Fruit fly (Drosophila melanogaster) whole organism, embryonic: Measurements from ENCODE around the gene CNPYb.

ENCODE experiments used
- CG10274 ChIP-seq: fragments of 200-800 bp; sonication (Bioruptor generic); optimal IDR thresholded peaks from 3 replicates; lab custom pipeline; 2017; ENCODE audit warnings: missing biosample characterization, mild to moderate bottlenecking, missing genetic modification characterization
- CG10543 ChIP-seq: fragments of 200-800 bp; sonication (Bioruptor generic); optimal IDR thresholded peaks from 3 replicates; lab custom pipeline; 2017; ENCODE audit warnings: missing biosample characterization, mild to moderate bottlenecking, missing genetic modification characterization, moderate library complexity
- CG12155 ChIP-seq: fragments of 200-800 bp; sonication (Bioruptor generic); optimal IDR thresholded peaks from 3 replicates; lab custom pipeline; 2016; ENCODE audit warnings: missing biosample characterization, missing genetic modification characterization
- CG14965 ChIP-seq: fragments of 200-800 bp; sonication (Bioruptor generic); optimal IDR thresholded peaks from 2 replicates; lab custom pipeline; 2016; ENCODE audit warnings: missing biosample characterization, missing genetic modification characterization, borderline replicate concordance
- CG2129 ChIP-seq: fragments of 200-800 bp; sonication (Bioruptor generic); IDR thresholded peaks from 2 replicates; pipeline ENCODE4 v1.3.6; 2022; ENCODE audit warnings: missing biosample characterization, missing genetic modification characterization; ENCODE audit not compliant: partially characterized antibody
- CG33213 ChIP-seq: fragments of 200-800 bp; sonication (Bioruptor generic); optimal IDR thresholded peaks from 3 replicates; lab custom pipeline; 2016; ENCODE audit warnings: missing biosample characterization, missing genetic modification characterization
- CG5245 ChIP-seq: fragments of 200-800 bp; sonication (Bioruptor generic); optimal IDR thresholded peaks from 3 replicates; lab custom pipeline; 2016; ENCODE audit warnings: missing biosample characterization, missing genetic modification characterization
- CG8290 ChIP-seq, 3 experiments: fragments of 200-800 bp; sonication (Bioruptor generic); optimal IDR thresholded peaks; 2 replicates each; lab custom pipeline; 2016 to 2019; ENCODE audit warnings: missing biosample characterization in 3 of 3, missing genetic modification characterization in 3 of 3, mild to moderate bottlenecking in 2 of 3, moderate library complexity in 1 of 3
- CG8359 ChIP-seq: fragments of 200-800 bp; sonication (Bioruptor generic); optimal IDR thresholded peaks from 2 replicates; lab custom pipeline; 2017; ENCODE audit warnings: missing biosample characterization, mild to moderate bottlenecking, missing genetic modification characterization, borderline replicate concordance
- Camta ChIP-seq: fragments of 200-800 bp; sonication (Bioruptor generic); optimal IDR thresholded peaks from 2 replicates; lab custom pipeline; 2016; ENCODE audit warnings: missing biosample characterization, missing genetic modification characterization
- Dbx ChIP-seq: fragments of 200-800 bp; sonication (Bioruptor generic); IDR thresholded peaks from 3 replicates; pipeline ENCODE4 v1.3.6; 2022; ENCODE audit warnings: missing biosample characterization, missing genetic modification characterization
- Dp ChIP-seq: fragments of 200-800 bp; sonication (Bioruptor generic); optimal IDR thresholded peaks from 2 replicates; lab custom pipeline; 2018; ENCODE audit warnings: missing biosample characterization, mild to moderate bottlenecking, missing genetic modification characterization, moderate library complexity
- Ets65A ChIP-seq: fragments of 200-800 bp; sonication (Bioruptor generic); peaks from one replicate; lab custom pipeline; 2016; ENCODE audit warnings: missing biosample characterization, missing genetic modification characterization
- Ets97D ChIP-seq: fragments of 200-800 bp; sonication (Bioruptor generic); optimal IDR thresholded peaks from 3 replicates; lab custom pipeline; 2016; ENCODE audit warnings: missing biosample characterization, missing genetic modification characterization
- Fer2 ChIP-seq: fragments of 200-800 bp; sonication (Bioruptor generic); optimal IDR thresholded peaks from 2 replicates; lab custom pipeline; 2018; ENCODE audit warnings: missing biosample characterization, mild to moderate bottlenecking, missing genetic modification characterization, moderate library complexity
- HLHmδ ChIP-seq: fragments of 200-800 bp; sonication (Bioruptor generic); optimal IDR thresholded peaks from 2 replicates; lab custom pipeline; 2018; ENCODE audit warnings: missing biosample characterization, mild to moderate bottlenecking, missing genetic modification characterization, moderate library complexity
- Hand ChIP-seq: fragments of 200-800 bp; sonication (Bioruptor generic); optimal IDR thresholded peaks from 2 replicates; lab custom pipeline; 2017; ENCODE audit warnings: mild to moderate bottlenecking, missing biosample characterization, missing genetic modification reagents, missing genetic modification characterization
- Hr39 ChIP-seq: fragments of >200 bp; optimal IDR thresholded peaks from 2 replicates; lab custom pipeline; 2017
- MBD-R2 ChIP-seq: fragments of 200-800 bp; sonication (Bioruptor generic); IDR thresholded peaks from 2 replicates; pipeline ENCODE4 v1.3.6; 2022; ENCODE audit warnings: missing biosample characterization, missing genetic modification characterization
- MESR4 ChIP-seq: fragments of 200-800 bp; sonication (Bioruptor generic); optimal IDR thresholded peaks from 2 replicates; lab custom pipeline; 2018; ENCODE audit warnings: missing biosample characterization, mild to moderate bottlenecking, missing genetic modification characterization, moderate library complexity
- Med ChIP-seq: fragments of 200-800 bp; sonication (Bioruptor generic); peaks from one replicate; lab custom pipeline; 2016; ENCODE audit warnings: missing biosample characterization, missing genetic modification characterization, mild to moderate bottlenecking, inconsistent platforms, moderate library complexity
- NfI ChIP-seq: fragments of 200-800 bp; sonication (Bioruptor generic); optimal IDR thresholded peaks from 3 replicates; lab custom pipeline; 2018; ENCODE audit warnings: missing biosample characterization, mild to moderate bottlenecking, missing genetic modification characterization, moderate library complexity
- Opbp ChIP-seq: fragments of 200-800 bp; sonication (Bioruptor generic); IDR thresholded peaks from 3 replicates; pipeline ENCODE4 v1.3.6; 2022; ENCODE audit warnings: missing biosample characterization, missing genetic modification characterization; ENCODE audit not compliant: partially characterized antibody
- PHDP ChIP-seq: fragments of 200-800 bp; sonication (Bioruptor generic); optimal IDR thresholded peaks from 3 replicates; lab custom pipeline; 2018; ENCODE audit warnings: missing biosample characterization, mild to moderate bottlenecking, missing genetic modification characterization, moderate library complexity
- Rfx ChIP-seq: fragments of 200-800 bp; sonication (Bioruptor generic); IDR thresholded peaks from 2 replicates; pipeline ENCODE4 v1.3.6; 2022; ENCODE audit warnings: missing biosample characterization, missing genetic modification characterization
- TFAM ChIP-seq: fragments of 200-800 bp; sonication (Bioruptor generic); optimal IDR thresholded peaks from 2 replicates; lab custom pipeline; 2017; ENCODE audit warnings: missing biosample characterization, missing genetic modification characterization, inconsistent platforms
- Vsx1 ChIP-seq: fragments of 200-800 bp; sonication (Bioruptor generic); optimal IDR thresholded peaks from 2 replicates; lab custom pipeline; 2017; ENCODE audit warnings: missing biosample characterization, mild to moderate bottlenecking, missing genetic modification characterization, missing genetic modification reagents
- abd-A ChIP-seq: fragments of 200-800 bp; sonication (Bioruptor generic); optimal IDR thresholded peaks from 3 replicates; lab custom pipeline; 2019; ENCODE audit warnings: missing biosample characterization, mild to moderate bottlenecking, missing genetic modification characterization, moderate library complexity
- al ChIP-seq: fragments of 200-800 bp; sonication (Bioruptor generic); IDR thresholded peaks from 2 replicates; pipeline ENCODE4 v1.3.6; 2022; ENCODE audit warnings: missing biosample characterization, missing genetic modification characterization
- bab2 ChIP-seq: fragments of 200-800 bp; sonication (Bioruptor generic); optimal IDR thresholded peaks from 2 replicates; lab custom pipeline; 2016; ENCODE audit warnings: missing biosample characterization, missing genetic modification characterization
- bowl ChIP-seq: fragments of 200-800 bp; sonication (Bioruptor generic); IDR thresholded peaks from 2 replicates; pipeline ENCODE4 v1.3.6; 2022; ENCODE audit warnings: missing biosample characterization, missing genetic modification characterization
- cas ChIP-seq: fragments of 200-800 bp; sonication (Bioruptor generic); IDR thresholded peaks from 2 replicates; pipeline ENCODE4 v1.3.6; 2022; ENCODE audit warnings: missing biosample characterization, missing genetic modification characterization
- chinmo ChIP-seq: fragments of 200-800 bp; sonication (Bioruptor generic); IDR thresholded peaks from 4 replicates; pipeline ENCODE4 v1.3.6; 2022; ENCODE audit warnings: missing biosample characterization, missing genetic modification characterization; ENCODE audit not compliant: partially characterized antibody
- dmrt11E ChIP-seq: fragments of 200-800 bp; sonication (Bioruptor generic); optimal IDR thresholded peaks from 3 replicates; lab custom pipeline; 2018; ENCODE audit warnings: missing biosample characterization, mild to moderate bottlenecking, missing genetic modification characterization, moderate library complexity
- gsb-n ChIP-seq: fragments of 200-800 bp; sonication (Bioruptor generic); optimal IDR thresholded peaks from 3 replicates; lab custom pipeline; 2018; ENCODE audit warnings: missing biosample characterization, mild to moderate bottlenecking, missing genetic modification characterization
- kah ChIP-seq: fragments of 200-800 bp; sonication (Bioruptor generic); optimal IDR thresholded peaks from 2 replicates; lab custom pipeline; 2018; ENCODE audit warnings: missing biosample characterization, mild to moderate bottlenecking, missing genetic modification characterization
- onecut ChIP-seq: fragments of 200-800 bp; sonication (Bioruptor generic); IDR thresholded peaks from 2 replicates; pipeline ENCODE4 v1.3.6; 2022; ENCODE audit warnings: missing biosample characterization, missing genetic modification characterization
- pho ChIP-seq: fragments of 200-800 bp; sonication (Bioruptor generic); optimal IDR thresholded peaks from 2 replicates; lab custom pipeline; 2016; ENCODE audit warnings: missing biosample characterization, missing genetic modification characterization
- pnt ChIP-seq: fragments of 200-800 bp; sonication (Bioruptor generic); optimal IDR thresholded peaks from 3 replicates; lab custom pipeline; 2016; ENCODE audit warnings: missing biosample characterization, missing genetic modification characterization
- ranshi ChIP-seq: fragments of 200-800 bp; sonication (Bioruptor generic); IDR thresholded peaks from 2 replicates; pipeline ENCODE4 v1.3.6; 2022; ENCODE audit warnings: missing biosample characterization, missing genetic modification characterization
- sens ChIP-seq: fragments of 200-800 bp; sonication (Bioruptor generic); peaks from one replicate; lab custom pipeline; 2016; ENCODE audit warnings: missing biosample characterization, missing genetic modification characterization
- stwl ChIP-seq: fragments of 200-800 bp; sonication (Bioruptor generic); optimal IDR thresholded peaks from 3 replicates; lab custom pipeline; 2018; ENCODE audit warnings: missing biosample characterization, mild to moderate bottlenecking, missing genetic modification characterization, moderate library complexity
- twi ChIP-seq: fragments of 200-800 bp; optimal IDR thresholded peaks from 2 replicates; lab custom pipeline; 2019; ENCODE audit warnings: missing biosample characterization, mild to moderate bottlenecking, missing genetic modification characterization, moderate library complexity
- wdn ChIP-seq: fragments of 200-800 bp; sonication (Bioruptor generic); IDR thresholded peaks from 2 replicates; pipeline ENCODE4 v1.3.6; 2022; ENCODE audit warnings: missing biosample characterization, missing genetic modification characterization

Gene CNPYb

DNA sequence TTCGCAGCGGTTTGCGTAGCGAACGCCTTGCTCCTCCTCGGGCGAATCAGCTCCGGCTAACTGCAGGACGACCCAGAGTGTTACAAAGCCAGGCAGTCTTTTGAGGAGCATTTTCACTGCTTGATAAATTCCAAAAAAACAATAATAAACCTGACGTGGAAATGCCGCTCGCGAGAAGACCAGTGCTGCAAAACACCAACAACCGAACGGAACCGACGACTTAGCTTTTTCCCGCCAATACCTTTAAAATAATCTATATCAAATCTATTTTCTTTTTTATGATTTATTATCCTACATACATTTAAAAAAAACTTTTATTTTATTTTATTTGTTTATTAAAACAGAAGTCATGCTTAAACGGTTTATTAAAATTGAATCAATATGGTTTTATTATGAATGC, at the start of gene CNPYb (continued):
- TF ChIP-seq abd-A (tag; lab: Kevin White, UChicago) (no peak), bab2 (GFP tag; lab: Kevin White, UChicago) (no peak), CG8290 (GFP tag; optimal IDR thresholded peaks at IDR 0.05; lab: Kevin White, UChicago) (no peak), CG8290 (tag; optimal IDR thresholded peaks at IDR 0.05; lab: Kevin White, UChicago) (no peak), PHDP (tag; lab: Kevin White, UChicago) (peak; percentile 5), pho (GFP tag; lab: Kevin White, UChicago) (no peak), TFAM (GFP tag; lab: Kevin White, UChicago) (no peak), bowl (no peak), dmrt11E (tag; lab: Kevin White, UChicago) (no peak), Fer2 (no peak), Rfx (GFP tag; lab: Robert Waterston, UW) (peak; percentile 15; the same call in 1 of the 2 replicates), Dbx (GFP tag; lab: Robert Waterston, UW) (no peak), MESR4 (GFP tag; lab: Kevin White, UChicago) (peak; percentile 61), CG8359 (GFP tag; lab: Kevin White, UChicago) (no peak), Dp (GFP tag; lab: Kevin White, UChicago) (peak; percentile 20), wdn (GFP tag; lab: Robert Waterston, UW) (no peak), Vsx1 (GFP tag; lab: Kevin White, UChicago) (no peak), Med (GFP tag; lab: Kevin White, UChicago) (peak; percentile 32), Hand (GFP tag; lab: Kevin White, UChicago) (no peak), gsb-n (tag; lab: Kevin White, UChicago) (no peak), CG10543 (GFP tag; lab: Kevin White, UChicago) (no peak), twi (no peak), CG12155 (GFP tag; lab: Kevin White, UChicago) (no peak)

DNA sequence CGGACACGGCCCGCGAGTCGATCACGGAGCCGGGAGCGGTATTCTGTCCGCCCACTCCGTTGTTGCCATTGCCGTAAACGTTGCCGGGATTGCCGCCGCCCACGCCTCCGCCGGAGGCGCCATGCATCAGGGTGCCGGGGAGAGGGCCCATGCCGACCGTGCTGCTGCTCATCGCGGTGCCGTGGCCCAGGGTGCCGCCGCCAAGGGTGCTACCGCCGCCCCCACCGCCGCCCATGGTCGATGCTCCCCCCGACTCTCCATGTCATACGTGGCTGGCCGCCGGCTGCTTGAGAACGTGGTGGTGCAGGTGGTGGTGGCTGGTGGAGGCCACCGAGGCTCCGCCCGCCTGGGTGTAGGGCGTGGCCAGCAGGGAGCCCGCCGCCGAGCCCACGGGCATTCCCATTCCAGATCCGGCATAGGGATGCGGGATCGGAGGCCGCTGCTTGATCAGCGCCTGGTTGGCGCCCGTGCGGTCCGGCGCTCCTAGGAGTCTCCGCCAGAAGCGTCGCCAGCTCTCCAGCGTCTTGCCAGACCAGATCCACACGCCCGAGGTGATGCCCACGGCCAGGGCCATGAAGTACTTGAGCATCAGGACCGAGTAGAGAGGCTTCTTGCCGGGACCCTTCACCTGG, 48.0 kb upstream of the CNPYb start:
- TF ChIP-seq sens (GFP tag; lab: Kevin White, UChicago) (peak; percentile 26), Hr39 (lab: Kevin White, UChicago) (peak; percentile 74), Ets65A (peak; percentile 81), chinmo (0 out of 4 replicates have a peak, but pooled peaks have one; percentile 31), onecut (GFP tag; lab: Robert Waterston, UW) (no peak)

dm6 chr3L:19142587-19142986, 46.6 kb upstream of the CNPYb start:
- TF ChIP-seq cas (GFP tag; lab: Robert Waterston, UW) (no peak), CG10274 (no peak), stwl (tag; lab: Kevin White, UChicago) (peak; percentile 95), MBD-R2 (GFP tag; lab: Robert Waterston, UW) (no peak), al (no peak)

dm6 chr3L:19140084-19141011, 44.3 kb upstream of the CNPYb start:
- TF ChIP-seq ranshi (GFP tag; lab: Robert Waterston, UW), result no peak
- TF ChIP-seq Dp (GFP tag; lab: Kevin White, UChicago), result peak; percentile 61
- peak; percentile 52 for TF ChIP-seq CG33213 (GFP tag; lab: Kevin White, UChicago)
- no peak for TF ChIP-seq CG5245 (GFP tag; lab: Kevin White, UChicago)
- TF ChIP-seq MESR4 (GFP tag; lab: Kevin White, UChicago), result no peak
- no peak for TF ChIP-seq HLHmδ
- peak; percentile 69 for TF ChIP-seq Ets97D (GFP tag; lab: Kevin White, UChicago)
- no peak for TF ChIP-seq CG2129 (GFP tag; lab: Robert Waterston, UW)
- peak; percentile 13 for TF ChIP-seq CG14965 (GFP tag; lab: Kevin White, UChicago)
- no peak for TF ChIP-seq Camta
- TF ChIP-seq Opbp (GFP tag; lab: Robert Waterston, UW), result peak; percentile 51; the same call in 1 of the 3 replicates
- no peak for TF ChIP-seq kah (GFP tag; lab: Kevin White, UChicago)
- TF ChIP-seq NfI, result no peak
- TF ChIP-seq pnt (GFP tag; lab: Kevin White, UChicago), result no peak
- peak; percentile 96 for TF ChIP-seq Vsx1 (GFP tag; lab: Kevin White, UChicago)
